Worm (Caenorhabditis elegans): ENCODE measurements around the gene rpl-12.
A peak's percentile ranks its signal among the peaks of the same experiment; 100 is the strongest.

rpl-12 gene

ce11 chrIV:13253841-13254240, 13.4 kb upstream of the rpl-12 start, which contains the start of gene ttr-45 (continued):
- TF ChIP-seq hmg-20 (GFP tag; IDR thresholded peaks at IDR 0.05) (no peak), F23B12.7 (tag; optimal IDR thresholded peaks at IDR 0.05; ENCODE audit: insufficient read depth) (no peak), die-1 (tag; optimal IDR thresholded peaks at IDR 0.05) (no peak)

- TF ChIP-seq lin-40 (tag; optimal IDR thresholded peaks at IDR 0.05): no peak
- TF ChIP-seq nhr-179 (tag; optimal IDR thresholded peaks at IDR 0.05): no peak
- TF ChIP-seq ztf-18 (tag; optimal IDR thresholded peaks at IDR 0.05): no peak
- no peak for TF ChIP-seq madf-3 (GFP tag; IDR thresholded peaks at IDR 0.05)
- no peak for TF ChIP-seq lag-1 (GFP tag; IDR thresholded peaks at IDR 0.05)
- no peak for TF ChIP-seq B0019.2 (GFP tag; conservative IDR thresholded peaks at IDR 0.05)
- no peak for TF ChIP-seq bed-1 (GFP tag; IDR thresholded peaks at IDR 0.05)
- no peak for TF ChIP-seq madf-6 (GFP tag; IDR thresholded peaks at IDR 0.05)
- TF ChIP-seq akir-1 (GFP tag; optimal IDR thresholded peaks at IDR 0.05): no peak
- no peak for TF ChIP-seq B0035.1 (tag; optimal IDR thresholded peaks at IDR 0.05)
- no peak for TF ChIP-seq tbx-9 (tag; optimal IDR thresholded peaks at IDR 0.05; ENCODE audit: borderline replicate concordance)
- no peak for TF ChIP-seq hlh-26 (GFP tag; conservative IDR thresholded peaks at IDR 0.05)
- TF ChIP-seq sptf-2 (GFP tag; optimal IDR thresholded peaks at IDR 0.05): no peak
- no peak for TF ChIP-seq snpc-1.3 (tag; optimal IDR thresholded peaks at IDR 0.05; ENCODE audit: insufficient read depth)
These were observed 11.8 kb upstream of the rpl-12 start, which contains the start of gene ttr-51 for ce11 chrIV:13252211-13252610. TSS of gene ttr-51 (minus strand) at chrIV:13252311.

ce11 chrIV:13250243-13250642, 9.8 kb upstream of the rpl-12 start:
- TF ChIP-seq pbrm-1 (GFP tag; IDR thresholded peaks at IDR 0.05): no peak
- TF ChIP-seq ets-4 (GFP tag; optimal IDR thresholded peaks at IDR 0.05): no peak
- TF ChIP-seq Y79H2A.3 (GFP tag; conservative IDR thresholded peaks at IDR 0.05): no peak
- no peak for TF ChIP-seq madf-6 (GFP tag; IDR thresholded peaks at IDR 0.05)
- 0 out of 2 replicates have a peak, but pooled peaks have one; percentile 11 for TF ChIP-seq Y56A3A.18 (GFP tag; IDR thresholded peaks at IDR 0.05)
- no peak for TF ChIP-seq K12H6.12 (tag; optimal IDR thresholded peaks at IDR 0.05)
- TF ChIP-seq lir-1 (GFP tag; conservative IDR thresholded peaks at IDR 0.05): no peak
- TF ChIP-seq ztf-3 (GFP tag; optimal IDR thresholded peaks at IDR 0.05): no peak
- TF ChIP-seq xnd-1 (tag; optimal IDR thresholded peaks at IDR 0.05): no peak
- TF ChIP-seq hmg-20 (GFP tag; IDR thresholded peaks at IDR 0.05): no peak
- no peak for TF ChIP-seq F33H1.4 (GFP tag; IDR thresholded peaks at IDR 0.05)
- no peak for TF ChIP-seq ztf-6 (GFP tag; IDR thresholded peaks at IDR 0.05)
- peak; percentile 11 for TF ChIP-seq repo-1 (tag; optimal IDR thresholded peaks at IDR 0.05)
- no peak; the same call in 1 of the 2 replicates for TF ChIP-seq Y95B8A.8 (GFP tag; IDR thresholded peaks at IDR 0.05)
- no peak for TF ChIP-seq lin-40 (tag; optimal IDR thresholded peaks at IDR 0.05)
- TF ChIP-seq ztf-22 (GFP tag; optimal IDR thresholded peaks at IDR 0.05): no peak
- TF ChIP-seq tbp1 (GFP tag; optimal IDR thresholded peaks at IDR 0.05): no peak
- TF ChIP-seq tlf-1 (GFP tag; optimal IDR thresholded peaks at IDR 0.05): no peak
- no peak for TF ChIP-seq F57A8.1 (GFP tag; optimal IDR thresholded peaks at IDR 0.05)
- no peak for TF ChIP-seq dox-1 (GFP tag; IDR thresholded peaks at IDR 0.05)
- no peak for TF ChIP-seq efl-1 (GFP tag; optimal IDR thresholded peaks at IDR 0.05)
- no peak for TF ChIP-seq lag-1 (GFP tag; IDR thresholded peaks at IDR 0.05)
- TF ChIP-seq ceh-91 (GFP tag; IDR thresholded peaks at IDR 0.05): no peak
- no peak for TF ChIP-seq pha-4 (tag; optimal IDR thresholded peaks at IDR 0.05)
- no peak for TF ChIP-seq hrde-1 (tag; optimal IDR thresholded peaks at IDR 0.05; ENCODE audit: borderline replicate concordance)
- 0 out of 2 replicates have a peak, but pooled peaks have one; percentile 43 for TF ChIP-seq F37B4.10 (GFP tag; IDR thresholded peaks at IDR 0.05)
- no peak for TF ChIP-seq F22D6.2 (tag; optimal IDR thresholded peaks at IDR 0.05)
- TF ChIP-seq cebp-2 (GFP tag; IDR thresholded peaks at IDR 0.05): 0 out of 2 replicates have a peak, but pooled peaks have one; percentile 63
- no peak for TF ChIP-seq C06A6.2 (GFP tag; conservative IDR thresholded peaks at IDR 0.05)
- TF ChIP-seq nfya-2 (GFP tag; IDR thresholded peaks at IDR 0.05): no peak
- TF ChIP-seq egl-18 (GFP tag; IDR thresholded peaks at IDR 0.05): no peak
- no peak for TF ChIP-seq ceh-79 (tag; optimal IDR thresholded peaks at IDR 0.05)
